Fruit fly (Drosophila melanogaster) whole organism, pupa: ENCODE data around the gene ATPsynGL.

ENCODE experiments used
- CG10348 ChIP-seq: fragments of 200-800 bp; sonication (Bioruptor generic); IDR thresholded peaks from 2 replicates; pipeline ENCODE4 v1.3.6; 2022; ENCODE audit warnings: missing biosample characterization, missing genetic modification characterization
- CG12605 ChIP-seq: fragments of 200-800 bp; sonication (Bioruptor generic); IDR thresholded peaks from 2 replicates; pipeline ENCODE4 v1.3.6; 2022; ENCODE audit warnings: missing biosample characterization, missing genetic modification characterization
- CG13204 ChIP-seq: fragments of 200-800 bp; sonication (Bioruptor generic); optimal IDR thresholded peaks from 2 replicates; lab custom pipeline; 2018; ENCODE audit warnings: missing biosample characterization, mild to moderate bottlenecking, missing genetic modification characterization, moderate library complexity
- CG14655 ChIP-seq: fragments of 200-800 bp; sonication (Bioruptor generic); optimal IDR thresholded peaks from 3 replicates; lab custom pipeline; 2017; ENCODE audit warnings: mild to moderate bottlenecking, missing biosample characterization, missing genetic modification reagents, missing genetic modification characterization
- CG15710 ChIP-seq: fragments of 200-800 bp; sonication (Bioruptor generic); optimal IDR thresholded peaks from 2 replicates; lab custom pipeline; 2018; ENCODE audit warnings: missing biosample characterization, mild to moderate bottlenecking, missing genetic modification characterization, moderate library complexity
- CG17806 ChIP-seq: fragments of 200-800 bp; sonication (Bioruptor generic); optimal IDR thresholded peaks from 2 replicates; lab custom pipeline; 2018; ENCODE audit warnings: missing biosample characterization, mild to moderate bottlenecking, missing genetic modification characterization, moderate library complexity
- CG32121 ChIP-seq: fragments of 200-800 bp; sonication (Bioruptor generic); IDR thresholded peaks from 2 replicates; pipeline ENCODE4 v1.3.6; 2022; ENCODE audit warnings: missing biosample characterization, missing genetic modification characterization
- CG34367 ChIP-seq: fragments of 200-800 bp; sonication (Bioruptor generic); optimal IDR thresholded peaks from 2 replicates; lab custom pipeline; 2018; ENCODE audit warnings: missing biosample characterization, mild to moderate bottlenecking, missing genetic modification characterization
- CG4496 ChIP-seq: fragments of 200-800 bp; sonication (Bioruptor generic); IDR thresholded peaks from 3 replicates; pipeline ENCODE4 v1.3.6; 2022; ENCODE audit warnings: missing biosample characterization, missing genetic modification characterization
- CG8159 ChIP-seq: fragments of 200-800 bp; sonication (Bioruptor generic); optimal IDR thresholded peaks from 3 replicates; lab custom pipeline; 2018; ENCODE audit warnings: missing biosample characterization, mild to moderate bottlenecking, missing genetic modification characterization, moderate library complexity
- CG8301 ChIP-seq: fragments of 200-800 bp; sonication (Bioruptor generic); optimal IDR thresholded peaks from 2 replicates; lab custom pipeline; 2018; ENCODE audit warnings: missing biosample characterization, mild to moderate bottlenecking, missing genetic modification characterization
- CG9948 ChIP-seq: fragments of 200-800 bp; sonication (Bioruptor generic); optimal IDR thresholded peaks from 2 replicates; lab custom pipeline; 2018; ENCODE audit warnings: missing biosample characterization, mild to moderate bottlenecking, missing genetic modification characterization, moderate library complexity
- D1 ChIP-seq: fragments of 200-800 bp; sonication (Bioruptor generic); optimal IDR thresholded peaks from 2 replicates; lab custom pipeline; 2018; ENCODE audit warnings: missing biosample characterization, mild to moderate bottlenecking, missing genetic modification characterization, moderate library complexity
- EcR ChIP-seq: fragments of 200-800 bp; sonication (Bioruptor generic); optimal IDR thresholded peaks from 3 replicates; lab custom pipeline; 2019; ENCODE audit warnings: missing biosample characterization, missing genetic modification characterization, mild to moderate bottlenecking, moderate library complexity, missing genetic modification reagents
- Ets98B ChIP-seq: fragments of 200-800 bp; sonication (Bioruptor generic); IDR thresholded peaks from 2 replicates; pipeline ENCODE4 v1.3.6; 2022; ENCODE audit warnings: missing biosample characterization, missing genetic modification characterization
- Pif1A ChIP-seq: fragments of 200-800 bp; sonication (Bioruptor generic); optimal IDR thresholded peaks from 3 replicates; lab custom pipeline; 2016; ENCODE audit warnings: missing biosample characterization, missing genetic modification characterization
- Pif1B ChIP-seq: fragments of 200-800 bp; sonication (Bioruptor generic); optimal IDR thresholded peaks from 3 replicates; lab custom pipeline; 2016; ENCODE audit warnings: missing biosample characterization, missing genetic modification characterization
- Snoo ChIP-seq: fragments of 200-800 bp; sonication (Bioruptor generic); optimal IDR thresholded peaks from 3 replicates; lab custom pipeline; 2017; ENCODE audit warnings: missing biosample characterization, mild to moderate bottlenecking, missing genetic modification characterization, inconsistent platforms
- fd96Ca ChIP-seq: fragments of 200-800 bp; sonication (Bioruptor generic); IDR thresholded peaks from 3 replicates; pipeline ENCODE4 v1.3.6; 2022; ENCODE audit warnings: missing biosample characterization, missing genetic modification characterization
- gl ChIP-seq: fragments of 200-800 bp; sonication (Bioruptor generic); optimal IDR thresholded peaks from 2 replicates; lab custom pipeline; 2018; ENCODE audit warnings: missing biosample characterization, mild to moderate bottlenecking, missing genetic modification characterization
- rn ChIP-seq: fragments of 200-800 bp; sonication (Bioruptor generic); IDR thresholded peaks from 2 replicates; pipeline ENCODE4 v1.3.6; 2022; ENCODE audit warnings: missing biosample characterization, missing genetic modification characterization

Gene ATPsynGL

dm6 chr2L:7746975-7747374, at the start of gene ATPsynGL:
TSS of gene ATPsynGL (plus strand) at chr2L:7747275.
- TF ChIP-seq CG12605 (no peak), D1 (tag; lab: Kevin White, UChicago) (no peak), Pif1A (GFP tag; lab: Kevin White, UChicago) (no peak), CG15710 (no peak), CG8159 (tag; lab: Kevin White, UChicago) (no peak), CG13204 (GFP tag; lab: Kevin White, UChicago) (no peak), CG9948 (no peak), Ets98B (no peak), CG10348 (no peak), rn (GFP tag; lab: Robert Waterston, UW) (no peak), CG17806 (tag; lab: Kevin White, UChicago) (no peak), fd96Ca (GFP tag; lab: Robert Waterston, UW) (no peak), Snoo (tag; lab: Kevin White, UChicago) (no peak), EcR (GFP tag; lab: Kevin White, UChicago) (no peak)

- peak; percentile 19 for TF ChIP-seq EcR (GFP tag; lab: Kevin White, UChicago)
- TF ChIP-seq CG17806 (tag; lab: Kevin White, UChicago) = no peak
- TF ChIP-seq CG4496 (GFP tag; lab: Robert Waterston, UW) = 0 out of 3 replicates have a peak, but pooled peaks have one; percentile 38
These were observed 45.7 kb upstream of the ATPsynGL start, which contains the start of gene Tep2 for dm6 chr2L:7701417-7701816. TSS of gene Tep2 (minus strand) at chr2L:7701601.

DNA sequence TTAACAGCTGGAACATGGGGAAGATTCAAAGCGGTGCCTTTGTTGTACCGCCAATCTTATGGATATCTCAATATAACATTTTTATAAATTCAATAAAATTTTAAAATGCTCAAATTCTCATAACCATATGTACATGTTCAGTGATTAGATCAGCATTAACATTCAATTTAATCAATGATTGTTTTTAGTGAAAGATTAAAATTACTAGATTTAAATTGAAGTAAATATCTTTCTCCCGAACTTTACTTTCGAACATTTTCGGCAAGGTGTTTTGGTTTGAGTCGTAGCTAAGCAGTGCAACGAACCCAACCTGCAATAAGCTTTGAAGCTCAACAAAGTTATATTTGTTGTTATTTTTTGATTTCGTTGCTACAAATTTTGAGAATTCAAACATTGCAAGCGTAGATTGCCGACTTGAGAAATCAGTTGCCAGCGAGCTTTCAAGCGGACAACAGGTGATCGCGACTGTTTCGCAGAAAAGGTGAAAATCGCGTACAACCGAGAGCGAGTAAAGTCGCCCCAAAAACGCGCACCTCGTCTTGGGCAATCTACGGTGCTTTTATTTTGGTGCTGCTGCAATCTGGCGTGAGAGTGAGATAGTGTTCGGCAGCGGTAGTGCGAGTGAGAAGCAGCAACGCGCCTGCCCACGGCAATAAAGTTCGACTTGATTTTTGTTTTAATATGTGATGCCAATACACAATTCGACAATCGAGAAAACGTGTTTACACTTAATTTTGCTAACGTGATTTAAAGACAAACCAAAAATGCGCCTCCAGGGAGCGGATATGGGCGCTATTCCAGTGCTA, 44.5 kb upstream of the ATPsynGL start, which contains the start of gene Tep3:
Gene Tep3 (plus strand): TSS at position 423 of the 806 bp plus-strand sequence.
- TF ChIP-seq CG32121 (GFP tag; lab: Robert Waterston, UW) = peak; percentile 16; the same call in 1 of the 2 replicates
- TF ChIP-seq D1 (tag; lab: Kevin White, UChicago) = peak; percentile 79
- peak; percentile 51 for TF ChIP-seq CG17806 (tag; lab: Kevin White, UChicago)
- no peak for TF ChIP-seq CG10348
- TF ChIP-seq Snoo (tag; lab: Kevin White, UChicago) = no peak
- TF ChIP-seq Pif1B = peak; percentile 61
- peak; percentile 28 for TF ChIP-seq CG15710
- TF ChIP-seq CG9948 = no peak
- TF ChIP-seq gl (tag; lab: Kevin White, UChicago) = no peak
- no peak for TF ChIP-seq fd96Ca (GFP tag; lab: Robert Waterston, UW)
- TF ChIP-seq CG8159 (tag; lab: Kevin White, UChicago) = peak; percentile 64
- TF ChIP-seq Ets98B = 0 out of 2 replicates have a peak, but pooled peaks have one; percentile 29
- no peak; the same call in 2 of the 3 replicates for TF ChIP-seq CG4496 (GFP tag; lab: Robert Waterston, UW)
- peak; percentile 58 for TF ChIP-seq CG14655 (GFP tag; lab: Kevin White, UChicago)
- no peak for TF ChIP-seq Pif1A (GFP tag; lab: Kevin White, UChicago)
- TF ChIP-seq CG13204 (GFP tag; lab: Kevin White, UChicago) = no peak
- TF ChIP-seq CG12605 = no peak
- peak; percentile 27 for TF ChIP-seq CG34367
- TF ChIP-seq CG8301 (tag; lab: Kevin White, UChicago) = peak; percentile 48
- no peak for TF ChIP-seq EcR (GFP tag; lab: Kevin White, UChicago)
- TF ChIP-seq rn (GFP tag; lab: Robert Waterston, UW) = peak; percentile 39; the same call in 1 of the 2 replicates

DNA sequence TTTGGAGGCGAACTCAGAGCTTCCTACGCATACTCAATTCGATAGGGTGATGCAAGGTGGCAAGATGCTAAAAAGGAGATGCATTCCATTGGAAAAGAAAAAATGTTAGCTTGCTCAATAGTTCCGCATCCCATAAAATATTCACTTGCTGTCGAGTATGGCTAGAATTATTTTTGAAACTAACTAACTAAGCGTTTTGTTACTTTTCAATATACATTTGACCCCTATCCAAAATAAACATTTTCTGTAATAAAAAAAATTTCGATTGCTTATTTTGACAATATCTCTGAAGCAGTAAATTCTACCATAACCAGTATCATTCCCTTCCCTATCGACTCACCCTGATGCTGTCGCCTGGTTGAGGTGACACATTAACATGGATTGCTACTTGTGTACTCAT, 43.5 kb upstream of the ATPsynGL start:
- TF ChIP-seq EcR (GFP tag; lab: Kevin White, UChicago) (no peak), CG15710 (peak; percentile 88), gl (tag; lab: Kevin White, UChicago) (peak; percentile 20), D1 (tag; lab: Kevin White, UChicago) (no peak), CG12605 (peak; percentile 20; the same call in 1 of the 2 replicates), CG17806 (tag; lab: Kevin White, UChicago) (peak; percentile 73), Ets98B (0 out of 2 replicates have a peak, but pooled peaks have one; percentile 22), fd96Ca (GFP tag; lab: Robert Waterston, UW) (0 out of 3 replicates have a peak, but pooled peaks have one; percentile 40), Snoo (tag; lab: Kevin White, UChicago) (peak; percentile 75), CG32121 (GFP tag; lab: Robert Waterston, UW) (no peak), Pif1B (peak; percentile 73), CG4496 (GFP tag; lab: Robert Waterston, UW) (peak; percentile 55; the same call in 2 of the 3 replicates), rn (GFP tag; lab: Robert Waterston, UW) (no peak), CG8301 (tag; lab: Kevin White, UChicago) (peak; percentile 57), CG14655 (GFP tag; lab: Kevin White, UChicago) (peak; percentile 51), CG34367 (peak; percentile 60), Pif1A (GFP tag; lab: Kevin White, UChicago) (peak; percentile 79), CG10348 (no peak), CG8159 (tag; lab: Kevin White, UChicago) (peak; percentile 87), CG13204 (GFP tag; lab: Kevin White, UChicago) (peak; percentile 21), CG9948 (peak; percentile 38)

- TF ChIP-seq gl (tag; lab: Kevin White, UChicago) (no peak), EcR (GFP tag; lab: Kevin White, UChicago) (no peak), CG4496 (GFP tag; lab: Robert Waterston, UW) (no peak), fd96Ca (GFP tag; lab: Robert Waterston, UW) (no peak), CG17806 (tag; lab: Kevin White, UChicago) (no peak), CG12605 (no peak), CG32121 (GFP tag; lab: Robert Waterston, UW) (no peak), CG8301 (tag; lab: Kevin White, UChicago) (no peak), CG8159 (tag; lab: Kevin White, UChicago) (no peak), Pif1A (GFP tag; lab: Kevin White, UChicago) (no peak), Pif1B (no peak), Snoo (tag; lab: Kevin White, UChicago) (no peak), rn (GFP tag; lab: Robert Waterston, UW) (no peak), CG10348 (no peak), CG15710 (no peak)
These were observed 36.5 kb upstream of the ATPsynGL start, which contains the start of gene Ntl for dm6 chr2L:7710580-7710979. TSS of gene Ntl (plus strand) at chr2L:7710880.
